Worm (Caenorhabditis elegans) whole organism, L4 larva: ENCODE results near the gene K03B4.1.

ENCODE experiments used
- F26F4.8 ChIP-seq: fragments of 200-800 bp; sonication (Bioruptor generic); conservative IDR thresholded peaks from 2 replicates; pipeline ENCODE4 v1.3.6; 2022; ENCODE audit warnings: missing genetic modification characterization, missing compliant biosample characterization
- F37D6.2 ChIP-seq: sonication (generic microtip); optimal IDR thresholded peaks from 2 replicates; lab custom pipeline; 2016; ENCODE audit warnings: mild to moderate bottlenecking, missing genetic modification characterization, missing compliant biosample characterization
- F49E8.2 ChIP-seq: sonication (generic microtip); optimal IDR thresholded peaks from 2 replicates; lab custom pipeline; 2016; ENCODE audit warnings: missing compliant biosample characterization, mild to moderate bottlenecking, missing genetic modification characterization, borderline replicate concordance
- T20F7.1 ChIP-seq: fragments of 200-800 bp; sonication (Bioruptor generic); optimal IDR thresholded peaks from 2 replicates; lab custom pipeline; 2018; ENCODE audit warnings: mild to moderate bottlenecking, missing genetic modification characterization, missing compliant biosample characterization
- T26A8.4 ChIP-seq: fragments of 200-800 bp; sonication (Bioruptor generic); IDR thresholded peaks from 2 replicates; pipeline ENCODE4 v1.3.6; 2022; ENCODE audit warnings: missing genetic modification characterization, missing compliant biosample characterization
- Y48G9A.11 ChIP-seq: fragments of 200-800 bp; sonication (Bioruptor generic); IDR thresholded peaks from 2 replicates; pipeline ENCODE4 v1.3.6; 2022; ENCODE audit warnings: missing genetic modification reagents, missing genetic modification characterization, missing compliant biosample characterization
- Y5F2A.4 ChIP-seq: fragments of 200-800 bp; sonication (Bioruptor generic); optimal IDR thresholded peaks from 2 replicates; lab custom pipeline; 2018; ENCODE audit warnings: mild to moderate bottlenecking, missing genetic modification characterization, missing compliant biosample characterization
- Y75B8A.6 ChIP-seq: fragments of 200-800 bp; sonication (Bioruptor generic); IDR thresholded peaks from 2 replicates; pipeline ENCODE4 v1.3.6; 2022; ENCODE audit warnings: missing genetic modification reagents, missing genetic modification characterization, missing compliant biosample characterization
- ZK546.5 ChIP-seq, 2 experiments: sonication (generic microtip); optimal IDR thresholded peaks; 2 replicates each; lab custom pipeline; 2017; ENCODE audit warnings: missing biosample characterization in 2 of 2, missing genetic modification characterization in 2 of 2
- aha-1 ChIP-seq: fragments of 150-350 bp; peaks from one replicate; lab custom pipeline; 2014; ENCODE audit warnings: missing biosample characterization, missing genetic modification characterization
- ama-1 ChIP-seq: fragments of 150-350 bp; optimal IDR thresholded peaks from 2 replicates; lab custom pipeline; 2014; ENCODE audit warnings: inconsistent platforms, mixed read lengths
- ceh-44 ChIP-seq: fragments of 200-800 bp; sonication (Bioruptor generic); IDR thresholded peaks from 2 replicates; pipeline ENCODE4 v1.3.6; 2022; ENCODE audit warnings: missing genetic modification reagents, missing genetic modification characterization, missing compliant biosample characterization
- ceh-82 ChIP-seq: sonication (generic microtip); optimal IDR thresholded peaks from 2 replicates; lab custom pipeline; 2017; ENCODE audit warnings: missing biosample characterization, missing genetic modification characterization
- cey-2 ChIP-seq: sonication (generic microtip); optimal IDR thresholded peaks from 3 replicates; lab custom pipeline; 2017; ENCODE audit warnings: missing genetic modification characterization, mild to moderate bottlenecking, missing compliant biosample characterization, antibody characterized with exemption, borderline replicate concordance; ENCODE audit not compliant: insufficient read depth
- dmd-6 ChIP-seq: fragments of 200-800 bp; sonication (Bioruptor generic); IDR thresholded peaks from 2 replicates; pipeline ENCODE4 v1.3.6; 2022; ENCODE audit warnings: missing genetic modification reagents, missing genetic modification characterization, missing compliant biosample characterization
- dmd-8 ChIP-seq: fragments of 200-800 bp; sonication (Bioruptor generic); IDR thresholded peaks from 2 replicates; pipeline ENCODE4 v1.3.6; 2022; ENCODE audit warnings: missing genetic modification characterization, missing compliant biosample characterization
- duxl-1 ChIP-seq: sonication (generic microtip); optimal IDR thresholded peaks from 2 replicates; lab custom pipeline; 2016; ENCODE audit warnings: mild to moderate bottlenecking, missing genetic modification characterization, moderate library complexity, missing compliant biosample characterization; ENCODE audit not compliant: poor library complexity
- egl-27 ChIP-seq: sonication (generic microtip); optimal IDR thresholded peaks from 3 replicates; lab custom pipeline; 2017; ENCODE audit warnings: missing biosample characterization, missing genetic modification reagents, missing genetic modification characterization
- egl-43 ChIP-seq: fragments of 200-800 bp; sonication (Bioruptor generic); IDR thresholded peaks from 2 replicates; pipeline ENCODE4 v1.3.6; 2022; ENCODE audit warnings: missing genetic modification reagents, missing genetic modification characterization, missing compliant biosample characterization
- hif-1 ChIP-seq, 2 experiments: sonication (generic microtip); optimal IDR thresholded peaks; 2 replicates each; lab custom pipeline; 2016 to 2017; ENCODE audit warnings: missing compliant biosample characterization in 2 of 2, missing genetic modification characterization in 2 of 2, missing genetic modification reagents in 2 of 2, missing genotype in 2 of 2, mild to moderate bottlenecking in 1 of 2
- lim-7 ChIP-seq: fragments of 200-800 bp; sonication (Bioruptor generic); IDR thresholded peaks from 2 replicates; pipeline ENCODE4 v1.3.6; 2022; ENCODE audit warnings: missing genetic modification characterization, missing compliant biosample characterization
- lir-3 ChIP-seq: sonication (generic microtip); optimal IDR thresholded peaks from 2 replicates; lab custom pipeline; 2016; ENCODE audit warnings: mild to moderate bottlenecking, missing genetic modification characterization, missing compliant biosample characterization
- madf-9 ChIP-seq: fragments of 200-800 bp; sonication (Bioruptor generic); conservative IDR thresholded peaks from 2 replicates; pipeline ENCODE4 v1.3.6; 2022; ENCODE audit warnings: missing genetic modification reagents, missing genetic modification characterization, missing compliant biosample characterization
- mdl-1 ChIP-seq, 2 experiments: fragments of 150-350 bp in 1 of 2; sonication (generic microtip) in 1 of 2; optimal IDR thresholded peaks; 2 replicates each; lab custom pipeline; 2014 to 2017; ENCODE audit warnings: missing biosample characterization in 2 of 2, missing genetic modification characterization in 2 of 2
- mdt-29 ChIP-seq: fragments of 200-800 bp; sonication (Bioruptor generic); IDR thresholded peaks from 2 replicates; pipeline ENCODE4 v1.3.6; 2022; ENCODE audit warnings: missing genetic modification reagents, missing genetic modification characterization, missing compliant biosample characterization
- mes-2 ChIP-seq: sonication (generic microtip); optimal IDR thresholded peaks from 2 replicates; lab custom pipeline; 2016; ENCODE audit warnings: missing genotype, mild to moderate bottlenecking, missing genetic modification characterization, missing compliant biosample characterization; ENCODE audit not compliant: poor library complexity, severe bottlenecking
- mxl-3 ChIP-seq: fragments of 200-800 bp; sonication (Bioruptor generic); optimal IDR thresholded peaks from 2 replicates; lab custom pipeline; 2018; ENCODE audit warnings: mild to moderate bottlenecking, missing genetic modification characterization, missing compliant biosample characterization
- nhr-10 ChIP-seq: fragments of 150-350 bp; optimal IDR thresholded peaks from 2 replicates; lab custom pipeline; 2014; ENCODE audit warnings: missing biosample characterization, missing genetic modification characterization
- nhr-102 ChIP-seq: sonication (generic microtip); optimal IDR thresholded peaks from 2 replicates; lab custom pipeline; 2016; ENCODE audit warnings: mild to moderate bottlenecking, missing genetic modification characterization, moderate library complexity, missing compliant biosample characterization
- nhr-25 ChIP-seq: sonication (generic microtip); optimal IDR thresholded peaks from 2 replicates; lab custom pipeline; 2017; ENCODE audit warnings: missing genetic modification characterization, mild to moderate bottlenecking, missing compliant biosample characterization, antibody characterized with exemption, moderate library complexity, borderline replicate concordance; ENCODE audit not compliant: insufficient read depth
- nhr-41 ChIP-seq: fragments of 200-800 bp; sonication (Bioruptor generic); IDR thresholded peaks from 2 replicates; pipeline ENCODE4 v1.3.6; 2022; ENCODE audit warnings: missing genetic modification reagents, missing genetic modification characterization, missing compliant biosample characterization
- nhr-48 ChIP-seq: sonication (generic microtip); optimal IDR thresholded peaks from 2 replicates; lab custom pipeline; 2016; ENCODE audit warnings: mild to moderate bottlenecking, missing genetic modification characterization, missing compliant biosample characterization
- pha-4 ChIP-seq, 2 experiments: fragments of 150-350 bp in 1 of 2; fragments of 200-800 bp in 1 of 2; sonication (Bioruptor generic) in 1 of 2; IDR thresholded peaks in 1 of 2; optimal IDR thresholded peaks in 1 of 2; 2 replicates each; pipeline versions ENCODE4 v1.3.6 to Lab custom; 2014 to 2022; ENCODE audit warnings: missing genetic modification characterization in 2 of 2, missing genetic modification reagents in 2 of 2, missing biosample characterization in 1 of 2, missing compliant biosample characterization in 1 of 2
- php-3 ChIP-seq: fragments of 200-800 bp; sonication (Bioruptor generic); IDR thresholded peaks from 2 replicates; pipeline ENCODE4 v1.3.6; 2022; ENCODE audit warnings: missing genetic modification reagents, missing genetic modification characterization, missing compliant biosample characterization
- sdz-12 ChIP-seq: fragments of 200-800 bp; sonication (Bioruptor generic); optimal IDR thresholded peaks from 2 replicates; lab custom pipeline; 2018; ENCODE audit warnings: mild to moderate bottlenecking, missing genetic modification characterization, missing compliant biosample characterization
- set-16 ChIP-seq: fragments of 200-800 bp; sonication (Bioruptor generic); IDR thresholded peaks from 2 replicates; pipeline ENCODE4 v1.3.6; 2022; ENCODE audit warnings: missing genetic modification reagents, missing genetic modification characterization, missing compliant biosample characterization
- snpc-1.2 ChIP-seq: fragments of 200-800 bp; sonication (Bioruptor generic); IDR thresholded peaks from 2 replicates; pipeline ENCODE4 v1.3.6; 2022; ENCODE audit warnings: missing genetic modification reagents, missing genetic modification characterization, missing compliant biosample characterization
- snpc-4 ChIP-seq: fragments of 150-350 bp; optimal IDR thresholded peaks from 2 replicates; lab custom pipeline; 2014; ENCODE audit warnings: missing biosample characterization, missing genetic modification characterization
- spr-1 ChIP-seq: sonication (generic microtip); optimal IDR thresholded peaks from 2 replicates; lab custom pipeline; 2016; ENCODE audit warnings: mild to moderate bottlenecking, missing genetic modification characterization, missing compliant biosample characterization
- spr-3 ChIP-seq: fragments of 200-800 bp; sonication (Bioruptor generic); optimal IDR thresholded peaks from 2 replicates; lab custom pipeline; 2018; ENCODE audit warnings: mild to moderate bottlenecking, missing genetic modification characterization, missing compliant biosample characterization
- unc-62 ChIP-seq, 3 experiments: fragments of 150-350 bp in 1 of 3; sonication (generic microtip); optimal IDR thresholded peaks in 2 of 3; peaks in 1 of 3; 1 replicate in 1 of 3; 2 replicates in 2 of 3; lab custom pipeline; 2014 to 2017; ENCODE audit warnings: missing biosample characterization in 3 of 3, missing genetic modification characterization in 3 of 3, missing genetic modification reagents in 3 of 3, missing genotype in 1 of 3
- ztf-11 ChIP-seq: fragments of 150-350 bp; optimal IDR thresholded peaks from 2 replicates; lab custom pipeline; 2014; ENCODE audit warnings: missing biosample characterization, missing genetic modification characterization

K03B4.1 gene

DNA sequence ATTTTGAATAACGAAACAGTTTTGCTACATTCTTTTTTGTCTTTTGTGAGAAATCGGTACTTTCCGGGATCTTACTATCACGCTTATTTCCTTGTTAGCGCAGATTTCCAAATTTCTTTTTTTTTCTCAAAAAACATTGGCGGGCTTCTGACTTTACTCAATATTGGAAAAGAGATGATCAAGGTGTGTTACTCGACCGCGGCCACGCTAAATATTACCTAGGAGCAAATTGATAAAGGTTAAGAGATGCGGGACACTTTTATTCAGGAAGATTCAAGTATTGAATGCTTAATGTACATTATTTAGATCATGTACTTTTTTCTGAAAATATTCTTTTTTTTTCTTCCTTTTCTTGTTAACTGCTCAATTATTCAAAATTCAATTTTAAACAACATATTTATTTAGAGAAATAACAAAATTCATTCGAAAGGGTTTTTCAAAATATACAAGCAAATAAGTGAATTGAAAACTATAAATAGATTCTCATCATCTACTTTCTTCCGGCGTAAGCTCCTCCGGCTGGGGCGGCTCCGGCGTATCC lies 41.8 kb upstream of the K03B4.1 start:
- TF ChIP-seq lim-7 = no peak
- TF ChIP-seq T26A8.4 (GFP tag; lab: Robert Waterston, UW) = peak; percentile 82; the same call in 1 of the 2 replicates
- TF ChIP-seq dmd-6 (GFP tag; lab: Robert Waterston, UW) = no peak
- peak; percentile 12; the same call in 1 of the 2 replicates for TF ChIP-seq snpc-1.2 (GFP tag; lab: Robert Waterston, UW)
- no peak for TF ChIP-seq T20F7.1 (GFP tag; lab: Kevin White, UChicago)
- no peak for TF ChIP-seq ZK546.5 (tag; optimal IDR thresholded peaks at IDR 0.05; lab: Kevin White, UChicago)
- TF ChIP-seq nhr-48 (tag; lab: Kevin White, UChicago) = peak; percentile 38
- TF ChIP-seq mdt-29 (GFP tag; lab: Robert Waterston, UW) = no peak
- no peak for TF ChIP-seq pha-4 (GFP tag; IDR thresholded peaks at IDR 0.05; lab: Robert Waterston, UW)
- TF ChIP-seq pha-4 (tag; optimal IDR thresholded peaks at IDR 0.05; lab: Kevin White, UChicago) = no peak
- TF ChIP-seq Y48G9A.11 (GFP tag; lab: Robert Waterston, UW) = no peak
- peak; percentile 91 for TF ChIP-seq ama-1 (lab: Kevin White, UChicago)
- TF ChIP-seq ceh-44 (GFP tag; lab: Robert Waterston, UW) = no peak
- no peak for TF ChIP-seq F49E8.2
- peak; percentile 40 for TF ChIP-seq mes-2 (tag; lab: Kevin White, UChicago)
- no peak for TF ChIP-seq nhr-10
- TF ChIP-seq ceh-82 (tag; lab: Kevin White, UChicago) = no peak
- TF ChIP-seq nhr-102 (tag; lab: Kevin White, UChicago) = peak; percentile 30
- TF ChIP-seq ztf-11 (tag; lab: Kevin White, UChicago) = no peak
- TF ChIP-seq spr-1 = peak; percentile 28
- TF ChIP-seq, all 104 proteins: peak for 7

DNA sequence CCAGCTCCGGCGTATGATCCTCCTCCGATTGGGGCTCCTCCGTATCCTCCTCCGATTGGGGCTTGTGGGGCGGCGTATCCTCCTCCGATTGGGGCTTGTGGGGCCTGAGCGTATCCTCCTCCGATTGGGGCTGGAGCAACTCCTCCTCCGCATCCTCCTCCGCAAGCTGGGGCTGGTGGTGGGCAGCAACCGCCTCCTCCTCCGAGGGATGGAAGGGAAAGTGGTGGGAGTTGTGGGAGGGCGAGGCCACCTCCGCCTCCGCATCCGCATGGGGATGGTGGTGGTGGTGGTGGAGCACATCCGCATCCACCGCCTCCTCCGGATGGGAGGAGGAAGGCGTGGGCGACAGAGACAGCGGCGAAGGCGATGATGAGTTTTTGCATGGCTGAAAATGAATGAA lies 41.3 kb upstream of the K03B4.1 start, which contains the start of gene F41F3.3:
TSS of gene F41F3.3 (minus strand) at position 383 of the 400 bp plus-strand sequence.
- no peak for TF ChIP-seq nhr-41 (GFP tag; lab: Robert Waterston, UW)
- no peak for TF ChIP-seq Y75B8A.6 (GFP tag; lab: Robert Waterston, UW)
- TF ChIP-seq Y5F2A.4 = no peak
- TF ChIP-seq pha-4 (GFP tag; IDR thresholded peaks at IDR 0.05; lab: Robert Waterston, UW) = peak; percentile 38; the same call in 1 of the 2 replicates
- no peak for TF ChIP-seq pha-4 (tag; optimal IDR thresholded peaks at IDR 0.05; lab: Kevin White, UChicago)
- TF ChIP-seq egl-43 (GFP tag; lab: Robert Waterston, UW) = peak; percentile 82
- no peak for TF ChIP-seq nhr-10
- peak; percentile 10 for TF ChIP-seq spr-3 (GFP tag; lab: Kevin White, UChicago)
- 0 out of 2 replicates have a peak, but pooled peaks have one; percentile 51 for TF ChIP-seq lim-7
- 0 out of 2 replicates have a peak, but pooled peaks have one; percentile 32 for TF ChIP-seq dmd-8 (GFP tag; lab: Robert Waterston, UW)
- no peak for TF ChIP-seq F37D6.2 (tag; lab: Kevin White, UChicago)
- TF ChIP-seq snpc-1.2 (GFP tag; lab: Robert Waterston, UW) = peak; percentile 51; the same call in 1 of the 2 replicates
- 0 out of 2 replicates have a peak, but pooled peaks have one; percentile 38 for TF ChIP-seq F26F4.8
- peak; percentile 61 for TF ChIP-seq ama-1 (lab: Kevin White, UChicago)
- no peak for TF ChIP-seq nhr-25 (tag; lab: Kevin White, UChicago)
- TF ChIP-seq mdl-1 (tag; optimal IDR thresholded peaks at IDR 0.05; lab: Kevin White, UChicago) = no peak
- no peak for TF ChIP-seq duxl-1
- peak; percentile 30 for TF ChIP-seq mes-2 (tag; lab: Kevin White, UChicago)
- no peak for TF ChIP-seq lir-3 (tag; lab: Kevin White, UChicago)
- peak; percentile 25 for TF ChIP-seq sdz-12
- TF ChIP-seq nhr-102 (tag; lab: Kevin White, UChicago) = peak; percentile 29
- no peak for TF ChIP-seq egl-27 (tag; lab: Kevin White, UChicago)
- TF ChIP-seq set-16 (GFP tag; lab: Robert Waterston, UW) = peak; percentile 99
- peak; percentile 74 for TF ChIP-seq T26A8.4 (GFP tag; lab: Robert Waterston, UW)
- TF ChIP-seq snpc-4 (tag; lab: Kevin White, UChicago) = no peak
- peak; percentile 62 for TF ChIP-seq aha-1 (tag; lab: Kevin White, UChicago)
- no peak for TF ChIP-seq madf-9 (GFP tag; lab: Robert Waterston, UW)
- TF ChIP-seq php-3 (GFP tag; lab: Robert Waterston, UW) = 0 out of 2 replicates have a peak, but pooled peaks have one; percentile 48
- TF ChIP-seq cey-2 = no peak
- TF ChIP-seq unc-62 (GFP tag; optimal IDR thresholded peaks at IDR 0.05 in 1 of 2; lab: Kevin White, UChicago) = no peak
- no peak for TF ChIP-seq unc-62 (tag; optimal IDR thresholded peaks at IDR 0.05; lab: Kevin White, UChicago)
- peak; percentile 12 for TF ChIP-seq mxl-3
- peak; percentile 28 for TF ChIP-seq spr-1
- peak in 1 of 2 experiments; percentile 14 for TF ChIP-seq hif-1 (tag; optimal IDR thresholded peaks at IDR 0.05; lab: Kevin White, UChicago)
